Fruit fly (Drosophila melanogaster): ENCODE data around the gene CG33521.

The CG33521 gene

dm6 chr4:1185468-1185867 is at the start of gene CG33521:
Gene CG33521 (plus strand): TSS chr4:1185768.
- TF ChIP-seq CTCF (optimal IDR thresholded peaks at IDR 0.05): no peak
- TF ChIP-seq CG8478 (optimal IDR thresholded peaks at IDR 0.05): no peak

DNA sequence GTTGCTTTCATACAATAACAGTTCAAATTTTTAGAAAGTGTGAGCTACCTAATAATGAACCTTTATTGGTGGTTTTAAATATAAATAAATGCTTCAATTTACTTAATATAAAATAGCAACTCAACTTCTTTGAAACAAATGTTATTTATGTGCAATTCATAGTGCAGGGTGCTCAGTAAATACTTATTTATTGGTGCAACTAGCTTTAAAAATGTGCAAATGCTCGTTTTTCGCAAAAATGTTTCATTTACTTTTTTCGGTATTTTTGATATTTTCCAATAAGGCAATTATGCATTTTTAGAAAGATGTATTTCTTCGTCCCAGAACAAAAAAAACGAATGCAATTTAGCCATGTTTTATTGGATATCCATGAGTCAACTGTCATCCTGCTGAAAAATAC is 40.9 kb upstream of the CG33521 start:
- TF ChIP-seq CTCF (optimal IDR thresholded peaks at IDR 0.05) (no peak), CG8478 (optimal IDR thresholded peaks at IDR 0.05) (no peak)

DNA sequence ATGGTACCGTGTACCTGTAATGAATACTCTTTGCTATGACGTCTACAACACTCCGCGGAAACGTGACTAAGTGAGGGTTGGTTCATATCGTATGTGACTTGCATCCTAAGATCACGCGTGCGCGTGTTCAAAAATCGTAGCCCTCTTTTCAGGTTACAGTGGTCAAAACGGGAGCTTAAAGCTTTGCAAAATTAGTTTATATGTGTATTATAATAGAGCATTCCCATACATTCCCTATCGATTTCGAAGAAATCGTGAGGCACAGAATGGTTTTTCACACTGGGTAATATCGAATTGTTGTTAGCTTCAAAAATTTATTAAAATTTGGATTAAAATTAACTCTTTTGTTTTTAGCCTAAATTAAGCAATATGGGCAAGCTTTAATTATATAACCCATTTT is 39.1 kb upstream of the CG33521 start:
- TF ChIP-seq CTCF (optimal IDR thresholded peaks at IDR 0.05) (no peak), CG8478 (optimal IDR thresholded peaks at IDR 0.05) (no peak)

- no peak for TF ChIP-seq CTCF (optimal IDR thresholded peaks at IDR 0.05)
- TF ChIP-seq CG8478 (optimal IDR thresholded peaks at IDR 0.05): no peak
Observed at dm6 chr4:1147166-1147565, 38.4 kb upstream of the CG33521 start, which contains the start of gene Kif3C. Gene Kif3C (plus strand): TSS chr4:1147466.

DNA sequence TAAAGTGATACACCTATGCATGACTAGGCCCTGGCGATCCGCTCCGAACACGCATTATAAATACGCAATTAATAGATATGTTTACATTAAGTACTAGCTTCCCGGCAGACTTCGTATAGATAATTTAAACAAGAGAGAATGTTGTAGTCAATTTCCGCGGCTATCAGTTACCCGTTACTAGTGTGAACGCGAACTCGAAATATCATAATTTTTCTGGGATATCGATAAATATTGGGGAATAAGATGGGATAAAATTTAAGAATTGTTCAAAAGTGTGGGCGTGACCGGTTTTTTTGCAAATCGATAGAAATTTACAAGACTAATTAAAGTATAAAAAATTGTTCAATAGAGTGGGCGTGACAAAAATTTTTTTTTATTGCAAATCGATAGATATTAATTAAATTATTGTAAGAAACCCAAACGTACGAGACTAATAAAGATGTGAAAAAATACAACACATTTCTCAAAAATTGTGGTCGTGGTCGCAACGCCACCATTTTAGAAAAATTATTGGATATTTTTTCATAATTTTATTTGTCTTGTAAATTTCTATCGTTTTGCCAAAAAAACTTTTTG is 37.5 kb upstream of the CG33521 start:
- TF ChIP-seq CG8478 (optimal IDR thresholded peaks at IDR 0.05) (no peak), CTCF (optimal IDR thresholded peaks at IDR 0.05) (no peak)

dm6 chr4:1156278-1156677 is 29.3 kb upstream of the CG33521 start:
- TF ChIP-seq CTCF (optimal IDR thresholded peaks at IDR 0.05) (no peak), CG8478 (optimal IDR thresholded peaks at IDR 0.05) (no peak)

- TF ChIP-seq CG8478 (optimal IDR thresholded peaks at IDR 0.05) (no peak), CTCF (optimal IDR thresholded peaks at IDR 0.05) (no peak)
Observed at dm6 chr4:1162058-1162457, 23.5 kb upstream of the CG33521 start, which contains the start of gene CG32017. Gene CG32017 (minus strand): TSS chr4:1162158.

DNA sequence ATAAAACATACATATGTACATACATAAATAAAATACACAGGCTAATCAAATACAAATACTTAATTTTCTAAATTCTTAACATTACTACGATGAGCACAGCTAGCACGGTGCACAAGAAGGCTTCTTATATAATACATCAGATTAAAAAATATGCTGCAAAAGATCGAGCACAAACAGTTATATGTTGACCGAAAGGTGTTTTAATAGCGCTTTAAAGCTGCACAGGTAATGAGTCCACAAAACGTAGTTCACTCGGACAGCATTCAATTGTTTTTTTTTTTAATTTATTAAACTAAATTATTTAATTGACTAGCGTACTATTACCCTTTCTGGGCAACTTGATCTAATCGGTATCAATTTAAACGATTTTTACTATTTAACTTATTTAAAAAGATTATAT is 10.4 kb upstream of the CG33521 start:
- no peak for TF ChIP-seq CTCF (optimal IDR thresholded peaks at IDR 0.05)
- no peak for TF ChIP-seq CG8478 (optimal IDR thresholded peaks at IDR 0.05)

DNA sequence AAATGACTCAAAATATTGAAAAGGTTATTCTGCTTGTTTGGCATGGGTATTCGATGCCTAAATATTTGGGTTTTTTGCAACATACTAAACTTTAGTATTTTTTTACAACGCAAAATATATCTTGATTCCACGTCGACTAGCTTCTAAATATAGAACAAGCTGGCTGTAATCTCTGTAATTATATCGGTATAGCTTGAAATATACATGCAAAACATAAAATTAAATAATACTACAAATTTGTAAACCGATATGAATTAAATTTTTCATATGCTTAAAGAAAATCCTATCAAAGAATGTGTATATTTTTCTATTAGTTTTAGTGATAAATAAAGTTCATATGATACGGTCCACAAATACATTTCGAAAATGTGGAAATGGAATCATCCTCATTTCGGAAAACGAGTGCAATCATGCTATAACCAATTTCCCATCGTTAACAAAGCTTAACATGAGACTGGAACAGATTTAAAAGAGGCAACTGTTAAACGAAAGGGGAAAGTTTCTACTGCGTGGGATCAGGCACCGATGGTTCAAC is 3.9 kb upstream of the CG33521 start, which contains the start of gene pho:
TSS of gene pho (minus strand) at position 38 of the 535 bp plus-strand sequence.
- TF ChIP-seq CTCF (optimal IDR thresholded peaks at IDR 0.05) (no peak), CG8478 (optimal IDR thresholded peaks at IDR 0.05) (no peak)

DNA sequence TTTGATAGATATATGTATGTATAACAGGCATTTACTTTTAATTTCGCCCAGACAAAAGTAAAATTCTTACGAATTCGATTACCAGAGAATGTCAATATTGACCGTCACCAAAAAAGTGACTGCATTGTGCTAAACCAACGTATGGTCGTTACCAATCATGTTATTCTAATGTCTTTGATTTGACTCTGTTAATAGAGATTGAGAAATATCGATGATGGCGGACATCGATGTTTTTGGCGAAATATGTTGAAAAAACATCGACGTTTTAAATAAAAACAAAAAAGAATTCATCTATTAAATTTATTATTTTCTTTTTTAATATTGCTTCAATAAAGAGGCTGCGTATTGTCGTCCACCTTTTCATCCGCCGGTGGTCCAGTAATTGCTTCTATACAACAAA is 2.8 kb upstream of the CG33521 start:
- TF ChIP-seq CG8478 (optimal IDR thresholded peaks at IDR 0.05): no peak
- no peak for TF ChIP-seq CTCF (optimal IDR thresholded peaks at IDR 0.05)

dm6 chr4:1186828-1187227 is 1.3 kb downstream of the CG33521 start:
- TF ChIP-seq CTCF (optimal IDR thresholded peaks at IDR 0.05): no peak

dm6 chr4:1191630-1192029 is 6.1 kb downstream of the CG33521 start:
- TF ChIP-seq CTCF (optimal IDR thresholded peaks at IDR 0.05) (no peak), CG8478 (optimal IDR thresholded peaks at IDR 0.05) (no peak)

dm6 chr4:1196653-1197161 is 11.1 kb downstream of the CG33521 start, which contains the start of gene PIP4K:
Gene PIP4K (minus strand): TSS chr4:1196848.
- no peak for TF ChIP-seq CTCF (optimal IDR thresholded peaks at IDR 0.05)
- TF ChIP-seq CG8478 (optimal IDR thresholded peaks at IDR 0.05): no peak

DNA sequence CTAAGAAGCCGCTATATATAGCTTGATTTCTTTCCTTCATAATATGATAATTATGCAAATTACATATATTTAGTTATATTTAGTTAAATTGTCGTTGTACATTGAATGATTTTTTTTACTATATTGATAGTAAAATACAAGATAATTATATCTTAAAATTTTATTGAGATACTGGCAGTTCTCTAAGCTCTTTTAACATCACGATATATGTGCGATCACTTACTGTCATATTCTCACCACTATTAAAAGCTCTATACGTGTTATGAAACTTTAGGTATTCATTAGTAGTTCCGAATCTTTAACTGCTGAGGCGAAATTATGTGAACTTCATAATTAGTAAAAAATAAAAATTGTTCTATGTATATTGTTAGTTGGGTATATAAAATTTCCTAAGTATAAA is 13.0 kb downstream of the CG33521 start, which contains the start of gene Mitf:
TSS of gene Mitf (plus strand) at position 254 of the 400 bp plus-strand sequence.
- TF ChIP-seq CG8478 (optimal IDR thresholded peaks at IDR 0.05): no peak
- TF ChIP-seq CTCF (optimal IDR thresholded peaks at IDR 0.05): no peak

dm6 chr4:1199178-1199577 is 13.6 kb downstream of the CG33521 start:
- TF ChIP-seq CTCF (optimal IDR thresholded peaks at IDR 0.05): no peak

DNA sequence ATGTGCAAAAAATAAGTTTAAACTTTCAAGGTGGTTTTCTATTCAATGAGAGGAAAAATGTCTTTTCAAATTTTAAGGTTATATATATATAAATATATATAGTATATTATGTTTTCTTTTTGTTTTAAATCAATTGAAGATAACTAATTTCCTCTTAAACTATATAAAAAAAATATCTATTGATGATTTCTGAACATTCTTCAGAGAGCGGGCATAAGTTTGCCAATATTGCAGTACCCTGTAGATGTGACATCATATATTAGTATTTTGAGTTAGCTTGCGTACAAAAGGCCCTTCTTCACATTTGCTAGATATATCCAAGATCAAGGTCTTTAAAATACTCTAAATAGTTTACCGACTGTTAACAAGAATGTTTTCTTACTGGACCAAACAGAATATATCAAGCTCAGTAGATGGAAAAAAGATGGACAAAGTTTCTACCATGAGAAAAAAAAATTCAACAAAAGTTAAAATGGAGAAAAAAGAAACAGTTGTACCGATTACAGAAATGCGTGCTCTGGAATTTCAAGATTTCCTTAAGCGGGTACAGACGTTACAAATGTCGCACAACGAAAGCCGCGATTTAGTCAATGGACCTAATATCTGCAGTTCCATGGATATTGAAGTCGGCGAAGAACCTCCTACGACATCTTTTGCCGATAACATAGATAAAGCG is 33.3 kb downstream of the CG33521 start:
- TF ChIP-seq CTCF (optimal IDR thresholded peaks at IDR 0.05) (no peak), CG8478 (optimal IDR thresholded peaks at IDR 0.05) (no peak)
